Worm (Caenorhabditis elegans): ENCODE measurements around the gene glb-20.

DNA sequence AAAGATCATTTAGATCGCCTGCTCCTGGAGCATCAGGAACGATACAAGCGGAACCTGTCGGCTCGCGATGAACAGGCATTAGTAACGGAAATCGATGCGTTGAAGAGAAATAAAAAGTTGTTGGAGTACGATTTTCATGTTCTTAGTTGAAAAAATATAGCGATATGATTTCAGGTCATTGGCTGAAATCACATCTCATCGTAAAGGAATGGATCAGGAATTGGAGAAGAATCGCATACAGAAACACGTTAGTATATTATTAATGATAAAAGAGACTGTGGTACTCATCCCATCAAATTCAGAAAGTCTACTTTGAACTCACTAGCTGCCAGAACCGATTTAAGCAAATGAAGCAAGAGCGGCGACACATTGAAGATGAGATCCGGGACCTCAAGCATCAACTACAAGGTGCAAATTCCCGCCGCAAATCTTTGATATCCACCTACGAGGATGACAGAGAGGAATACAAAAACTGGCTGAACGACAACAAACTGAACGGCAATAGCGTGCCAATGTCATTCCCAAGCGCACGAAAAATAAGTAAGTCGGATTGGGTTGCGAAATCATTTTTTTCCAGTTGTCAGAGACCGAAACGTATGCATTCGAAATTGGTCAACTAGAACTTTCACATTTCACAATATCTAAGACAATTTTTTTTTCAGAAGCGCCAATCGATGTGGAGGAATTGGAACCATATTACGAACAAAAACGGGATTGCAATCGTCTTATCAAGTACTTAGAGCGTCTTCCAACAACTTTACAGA, 25.8 kb downstream of the glb-20 start:
- TF ChIP-seq nhr-237 (tag; optimal IDR thresholded peaks at IDR 0.05) = no peak
- TF ChIP-seq ceh-39 (tag; optimal IDR thresholded peaks at IDR 0.05) = no peak
- TF ChIP-seq mep-1 (tag; optimal IDR thresholded peaks at IDR 0.05) = no peak
- no peak for TF ChIP-seq ces-1 (GFP tag; optimal IDR thresholded peaks at IDR 0.05)
- TF ChIP-seq nhr-12 (tag; optimal IDR thresholded peaks at IDR 0.05) = no peak
- TF ChIP-seq nhr-2 (tag; optimal IDR thresholded peaks at IDR 0.05) = no peak
- no peak for TF ChIP-seq mab-5 (tag; optimal IDR thresholded peaks at IDR 0.05)
- TF ChIP-seq unc-62 (GFP tag; optimal IDR thresholded peaks at IDR 0.05) = no peak
- TF ChIP-seq snpc-4 (tag; optimal IDR thresholded peaks at IDR 0.05) = no peak
- no peak for TF ChIP-seq ceh-43 (GFP tag; optimal IDR thresholded peaks at IDR 0.05)
- no peak for TF ChIP-seq unc-39 (tag; optimal IDR thresholded peaks at IDR 0.05)
- no peak for TF ChIP-seq lsy-2 (tag; optimal IDR thresholded peaks at IDR 0.05)
- no peak for TF ChIP-seq pha-4 (tag; optimal IDR thresholded peaks at IDR 0.05)

All from whole organism, mixed stage, embryonic.